Worm (Caenorhabditis elegans) whole organism, young adult: Measurements from ENCODE around the gene rig-6.
"Not testable (repeated sequence)": the region's sequence is repeated elsewhere in the genome, so short reads cannot be mapped to it uniquely, and the experiment has no call there.

Experiments
- B0019.2 ChIP-seq: fragments of 200-800 bp; sonication (Bioruptor generic); conservative IDR thresholded peaks from 2 replicates; pipeline ENCODE4 v1.3.6; 2022; ENCODE audit warnings: missing genetic modification reagents, missing genetic modification characterization, missing compliant biosample characterization
- B0336.3 ChIP-seq: fragments of 200-800 bp; sonication (Bioruptor generic); IDR thresholded peaks from 2 replicates; pipeline ENCODE4 v1.3.6; 2022; ENCODE audit warnings: missing genetic modification characterization, missing compliant biosample characterization
- F37B4.10 ChIP-seq: fragments of 200-800 bp; sonication (Bioruptor generic); IDR thresholded peaks from 2 replicates; pipeline ENCODE4 v1.3.6; 2022; ENCODE audit warnings: missing genetic modification characterization, missing compliant biosample characterization
- F49E8.2 ChIP-seq: sonication (generic microtip); optimal IDR thresholded peaks from 3 replicates; lab custom pipeline; 2017; ENCODE audit warnings: missing genetic modification characterization, mild to moderate bottlenecking, missing compliant biosample characterization, antibody characterized with exemption, moderate library complexity; ENCODE audit not compliant: insufficient read depth
- K11D2.4 ChIP-seq: fragments of 200-800 bp; sonication (Bioruptor generic); IDR thresholded peaks from 2 replicates; pipeline ENCODE4 v1.3.6; 2022; ENCODE audit warnings: missing genetic modification reagents, missing genetic modification characterization, missing compliant biosample characterization
- ZK185.1 ChIP-seq: sonication (generic microtip); optimal IDR thresholded peaks from 2 replicates; lab custom pipeline; 2016; ENCODE audit warnings: mild to moderate bottlenecking, missing genetic modification characterization, missing compliant biosample characterization; ENCODE audit not compliant: poor library complexity, severe bottlenecking
- attf-3 ChIP-seq: fragments of 200-800 bp; sonication (Bioruptor generic); conservative IDR thresholded peaks from 2 replicates; pipeline ENCODE4 v1.3.6; 2022; ENCODE audit warnings: missing genetic modification reagents, missing genetic modification characterization, missing compliant biosample characterization
- attf-5 ChIP-seq: fragments of 200-800 bp; sonication (Bioruptor generic); optimal IDR thresholded peaks from 2 replicates; lab custom pipeline; 2018; ENCODE audit warnings: mild to moderate bottlenecking, missing genetic modification characterization, missing compliant biosample characterization
- bed-2 ChIP-seq: fragments of 200-800 bp; sonication (Bioruptor generic); IDR thresholded peaks from 2 replicates; pipeline ENCODE4 v1.3.6; 2022; ENCODE audit warnings: missing genetic modification reagents, missing genetic modification characterization, missing compliant biosample characterization
- ceh-100 ChIP-seq: fragments of 200-800 bp; sonication (Bioruptor generic); IDR thresholded peaks from 2 replicates; pipeline ENCODE4 v1.3.6; 2022; ENCODE audit warnings: missing genetic modification reagents, missing genetic modification characterization, missing compliant biosample characterization
- ceh-79 ChIP-seq: sonication (generic microtip); optimal IDR thresholded peaks from 2 replicates; lab custom pipeline; 2017; ENCODE audit warnings: mild to moderate bottlenecking, missing genetic modification characterization, missing compliant biosample characterization
- ceh-91 ChIP-seq: fragments of 200-800 bp; sonication (Bioruptor generic); IDR thresholded peaks from 2 replicates; pipeline ENCODE4 v1.3.6; 2022; ENCODE audit warnings: missing genetic modification reagents, missing genetic modification characterization, missing compliant biosample characterization
- dpl-1 ChIP-seq: fragments of 150-350 bp; optimal IDR thresholded peaks from 2 replicates; lab custom pipeline; 2014; ENCODE audit warnings: missing biosample characterization, missing genetic modification reagents, missing genetic modification characterization
- efl-1 ChIP-seq: fragments of 150-350 bp; optimal IDR thresholded peaks from 2 replicates; lab custom pipeline; 2014; ENCODE audit warnings: missing biosample characterization, missing genetic modification reagents, missing genetic modification characterization
- egl-44 ChIP-seq: fragments of 200-800 bp; sonication (Bioruptor generic); IDR thresholded peaks from 2 replicates; pipeline ENCODE4 v1.3.6; 2022; ENCODE audit warnings: missing genetic modification reagents, missing genetic modification characterization, missing compliant biosample characterization
- ekl-4 ChIP-seq: fragments of 200-800 bp; sonication (Bioruptor generic); IDR thresholded peaks from 2 replicates; pipeline ENCODE4 v1.3.6; 2022; ENCODE audit warnings: missing genetic modification reagents, missing genetic modification characterization, missing compliant biosample characterization
- gei-17 ChIP-seq: fragments of 200-800 bp; sonication (Bioruptor generic); optimal IDR thresholded peaks from 2 replicates; lab custom pipeline; 2018; ENCODE audit warnings: mild to moderate bottlenecking, missing genetic modification characterization, missing compliant biosample characterization
- hlh-12 ChIP-seq: sonication (generic microtip); optimal IDR thresholded peaks from 2 replicates; lab custom pipeline; 2016; ENCODE audit warnings: missing genetic modification characterization, missing compliant biosample characterization
- hsf-1 ChIP-seq: fragments of 200-800 bp; sonication (Bioruptor generic); IDR thresholded peaks from 2 replicates; pipeline ENCODE4 v1.3.6; 2022; ENCODE audit warnings: missing genetic modification reagents, missing genetic modification characterization, missing compliant biosample characterization
- lin-35 ChIP-seq, 3 experiments: fragments of 150-350 bp in 2 of 3; sonication (generic microtip) in 1 of 3; optimal IDR thresholded peaks; 2 replicates each; lab custom pipeline; 2014 to 2018; ENCODE audit warnings: missing biosample characterization in 3 of 3, missing genetic modification characterization in 3 of 3, missing genetic modification reagents in 3 of 3
- lin-40 ChIP-seq: sonication (generic microtip); optimal IDR thresholded peaks from 2 replicates; lab custom pipeline; 2016; ENCODE audit warnings: missing genetic modification characterization, mild to moderate bottlenecking, missing compliant biosample characterization, missing genotype, missing genetic modification reagents
- lin-54 ChIP-seq: fragments of 200-800 bp; sonication (Bioruptor generic); optimal IDR thresholded peaks from 2 replicates; lab custom pipeline; 2018; ENCODE audit warnings: mild to moderate bottlenecking, missing genetic modification characterization, missing compliant biosample characterization
- lsl-1 ChIP-seq: fragments of 200-800 bp; sonication (Bioruptor generic); optimal IDR thresholded peaks from 2 replicates; lab custom pipeline; 2018; ENCODE audit warnings: mild to moderate bottlenecking, missing genetic modification characterization, moderate library complexity, missing compliant biosample characterization
- lsy-27 ChIP-seq: sonication (generic microtip); optimal IDR thresholded peaks from 2 replicates; lab custom pipeline; 2017; ENCODE audit warnings: missing genetic modification characterization, mild to moderate bottlenecking, missing compliant biosample characterization, antibody characterized with exemption, missing genotype, borderline replicate concordance; ENCODE audit not compliant: insufficient read depth
- madf-6 ChIP-seq: fragments of 200-800 bp; sonication (Bioruptor generic); IDR thresholded peaks from 2 replicates; pipeline ENCODE4 v1.3.6; 2022; ENCODE audit warnings: missing genetic modification reagents, missing genetic modification characterization, missing compliant biosample characterization
- mcd-1 ChIP-seq: fragments of 200-800 bp; sonication (Bioruptor generic); IDR thresholded peaks from 2 replicates; pipeline ENCODE4 v1.3.6; 2022; ENCODE audit warnings: missing genetic modification reagents, missing genetic modification characterization, missing compliant biosample characterization
- mes-4 ChIP-seq: sonication (generic microtip); optimal IDR thresholded peaks from 2 replicates; lab custom pipeline; 2016; ENCODE audit warnings: missing genotype, missing genetic modification characterization, missing compliant biosample characterization
- nfya-2 ChIP-seq: fragments of 200-800 bp; sonication (Bioruptor generic); IDR thresholded peaks from 2 replicates; pipeline ENCODE4 v1.3.6; 2022; ENCODE audit warnings: missing genetic modification reagents, missing genetic modification characterization, missing compliant biosample characterization
- rpc-1 ChIP-seq, 2 experiments: fragments of 150-350 bp in 1 of 2; sonication (generic microtip) in 1 of 2; optimal IDR thresholded peaks; 2 replicates each; lab custom pipeline; 2014 to 2018; ENCODE audit warnings: missing biosample characterization in 1 of 2, missing genetic modification characterization in 1 of 2, missing genetic modification reagents in 1 of 2, missing genotype in 1 of 2
- snpc-1.1 ChIP-seq: sonication (generic microtip); optimal IDR thresholded peaks from 2 replicates; lab custom pipeline; 2017; ENCODE audit warnings: missing genetic modification characterization, mild to moderate bottlenecking, missing compliant biosample characterization, antibody characterized with exemption, moderate library complexity, missing genotype, missing genetic modification reagents; ENCODE audit not compliant: insufficient read depth
- snpc-3.4 ChIP-seq: sonication (generic microtip); optimal IDR thresholded peaks from 2 replicates; lab custom pipeline; 2017; ENCODE audit warnings: missing genetic modification characterization, mild to moderate bottlenecking, missing compliant biosample characterization, antibody characterized with exemption, moderate library complexity, missing genotype, missing genetic modification reagents
- ztf-26 ChIP-seq: sonication (generic microtip); optimal IDR thresholded peaks from 2 replicates; lab custom pipeline; 2017; ENCODE audit warnings: missing genetic modification characterization, missing compliant biosample characterization
- ztf-28 ChIP-seq: fragments of 200-800 bp; sonication (Bioruptor generic); IDR thresholded peaks from 2 replicates; pipeline ENCODE4 v1.3.6; 2022; ENCODE audit warnings: missing genetic modification reagents, missing genetic modification characterization, missing compliant biosample characterization

The rig-6 gene

DNA sequence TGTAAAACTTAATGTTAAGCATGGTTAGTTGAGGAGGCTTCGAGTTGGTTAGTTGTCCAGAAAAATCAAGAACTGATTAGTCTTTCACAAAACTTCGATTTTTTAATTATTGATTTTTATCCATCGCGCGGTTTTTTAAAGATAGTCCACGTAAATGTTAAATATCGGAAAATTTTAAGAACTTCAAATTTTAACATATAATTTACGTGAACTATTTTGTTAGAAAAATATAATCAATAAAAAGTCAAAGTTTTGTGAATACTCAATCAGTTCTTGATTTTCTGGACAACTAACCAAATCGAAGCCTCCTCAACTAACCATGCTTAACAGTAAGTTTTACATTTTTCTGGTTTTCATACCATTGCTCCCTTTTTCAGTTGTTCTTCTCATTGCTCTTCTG is 22.9 kb upstream of the rig-6 start, which contains the start of the genes C33F10.11 and C33F10.1:
Gene C33F10.11 (minus strand): TSS at position 101 of the 400 bp plus-strand sequence.
Gene C33F10.1 (plus strand): TSS at position 263 of the 400 bp plus-strand sequence.
- TF ChIP-seq K11D2.4 (GFP tag; lab: Robert Waterston, UW) (no peak), gei-17 (GFP tag; lab: Kevin White, UChicago) (no peak), snpc-1.1 (tag; lab: Kevin White, UChicago) (no peak), snpc-3.4 (tag; lab: Kevin White, UChicago) (no peak), ZK185.1 (tag; lab: Kevin White, UChicago) (no peak), F49E8.2 (tag; lab: Kevin White, UChicago) (no peak), ceh-100 (GFP tag; lab: Robert Waterston, UW) (no peak), mcd-1 (GFP tag; lab: Robert Waterston, UW) (no peak), ekl-4 (GFP tag; lab: Robert Waterston, UW) (no peak), dpl-1 (GFP tag; lab: Kevin White, UChicago) (no peak), lsl-1 (GFP tag; lab: Kevin White, UChicago) (no peak), nfya-2 (no peak), egl-44 (GFP tag; lab: Robert Waterston, UW) (no peak)

DNA sequence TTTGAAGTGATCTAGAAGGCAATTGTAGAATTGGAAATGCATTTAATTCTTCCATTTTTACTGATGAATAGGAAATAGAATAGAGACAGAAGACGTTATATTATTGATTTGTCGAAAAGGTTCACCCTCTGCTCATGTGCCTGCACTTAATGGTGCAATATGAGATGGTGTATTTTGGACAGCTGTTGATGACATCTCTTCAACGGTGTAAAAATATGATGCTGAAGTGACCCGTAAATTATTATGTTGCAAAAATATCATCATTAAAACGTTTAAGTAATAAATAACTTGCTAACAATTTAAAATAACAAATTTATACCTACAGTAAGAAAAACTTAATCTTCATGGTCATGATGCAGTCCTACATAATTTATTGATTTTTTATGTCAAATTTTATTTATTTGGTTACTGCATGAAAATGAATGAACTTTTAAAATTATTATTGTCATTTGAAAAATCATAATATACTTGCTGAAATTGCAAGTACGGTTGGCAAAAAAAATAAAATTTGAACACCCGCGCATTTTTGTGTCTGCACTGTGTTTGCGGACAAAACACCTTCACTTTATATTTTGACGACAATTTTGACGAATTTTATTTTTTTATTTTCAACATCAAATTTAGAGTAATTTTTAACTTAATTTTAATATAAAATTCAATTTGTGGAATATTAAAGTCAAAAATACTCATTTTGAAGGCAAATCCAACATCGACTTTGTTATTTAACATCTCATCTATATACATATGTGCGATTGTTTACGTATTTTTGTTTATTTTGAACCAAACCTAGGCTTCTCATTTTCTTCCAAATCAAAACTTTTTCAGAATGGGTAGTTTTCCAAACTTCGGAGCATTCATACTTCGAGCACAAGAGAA is 16.1 kb upstream of the rig-6 start, which contains the start of the genes fbxb-88 and tbck-1:
Gene fbxb-88 (minus strand): TSS at position 151 of the 876 bp plus-strand sequence.
Gene tbck-1 (plus strand): TSS at position 826 of the 876 bp plus-strand sequence.
- TF ChIP-seq lin-54 (GFP tag; lab: Kevin White, UChicago) (peak; percentile 96), hlh-12 (tag; lab: Kevin White, UChicago) (no peak), bed-2 (GFP tag; lab: Robert Waterston, UW) (no peak), efl-1 (peak; percentile 76), lin-35 (GFP tag; optimal IDR thresholded peaks at IDR 0.05; lab: Kevin White, UChicago) (peak; percentile 4 to 88 (median 33)), rpc-1 (optimal IDR thresholded peaks at IDR 0.05; lab: Kevin White, UChicago) (no peak), rpc-1 (tag; optimal IDR thresholded peaks at IDR 0.05; lab: Kevin White, UChicago) (no peak), attf-5 (GFP tag; lab: Kevin White, UChicago) (peak; percentile 44), dpl-1 (GFP tag; lab: Kevin White, UChicago) (peak; percentile 83)
- TF ChIP-seq, all 124 proteins: peak for 5

DNA sequence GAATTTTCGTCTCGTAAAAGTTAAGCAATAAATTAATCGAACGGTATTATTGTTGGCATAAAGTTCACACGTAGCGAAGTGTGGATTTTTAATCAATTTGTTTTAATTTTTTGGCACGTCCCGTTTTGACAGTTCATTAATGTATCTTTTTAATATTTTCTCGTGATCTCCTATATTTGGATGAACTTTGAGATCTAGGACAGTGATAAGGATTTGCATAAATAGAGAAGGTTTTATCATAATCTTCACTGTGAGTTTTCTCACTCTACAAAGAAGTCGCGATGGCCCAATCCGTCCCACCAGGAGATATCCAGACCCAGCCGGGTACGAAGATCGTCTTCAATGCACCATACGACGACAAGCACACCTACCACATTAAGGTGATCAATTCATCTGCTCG is 13.2 kb upstream of the rig-6 start, which contains the start of the genes C33F10.8 and msp-40:
Gene C33F10.8 (minus strand): TSS at position 101 of the 400 bp plus-strand sequence.
Gene msp-40 (plus strand): TSS at position 282 of the 400 bp plus-strand sequence.
- not testable (repeated sequence) for TF ChIP-seq mcd-1 (GFP tag; lab: Robert Waterston, UW); B0019.2; ztf-28 (GFP tag; lab: Robert Waterston, UW)

DNA sequence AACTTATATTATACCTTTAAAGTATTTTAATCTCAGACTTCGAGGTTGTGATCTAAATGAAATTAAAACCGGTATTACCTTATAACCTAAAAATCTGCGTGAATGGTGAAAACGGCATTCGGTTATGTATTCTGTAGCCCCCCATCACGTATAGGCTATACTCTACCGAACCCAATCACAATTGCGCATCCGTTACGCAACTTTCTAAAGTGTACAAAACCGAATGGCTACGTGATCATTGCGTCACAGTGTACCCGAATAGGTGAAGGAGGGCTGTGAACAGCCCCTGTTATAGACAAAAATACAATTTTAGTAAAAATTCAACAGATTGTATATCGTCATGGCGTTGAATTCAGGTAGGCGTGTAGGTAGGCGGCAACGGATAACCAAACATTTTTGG is 10.7 kb upstream of the rig-6 start:
- TF ChIP-seq ceh-79 (tag; lab: Kevin White, UChicago) (no peak), ceh-91 (GFP tag; lab: Robert Waterston, UW) (no peak), K11D2.4 (GFP tag; lab: Robert Waterston, UW) (no peak), hsf-1 (GFP tag; lab: Robert Waterston, UW) (no peak), F37B4.10 (no peak), lsl-1 (GFP tag; lab: Kevin White, UChicago) (no peak), lsy-27 (no peak), B0336.3 (no peak), attf-3 (no peak), lin-54 (GFP tag; lab: Kevin White, UChicago) (no peak), madf-6 (no peak), ztf-26 (tag; lab: Kevin White, UChicago) (no peak), lin-40 (no peak), mes-4 (tag; lab: Kevin White, UChicago) (no peak)
- TF ChIP-seq, all 124 proteins: peak for 0
